Worm (Caenorhabditis elegans) whole organism, L1 larva: ENCODE results near the gene F37A8.2.
A peak's percentile ranks its signal among the peaks of the same experiment; 100 is the strongest.

Experiments used
- C04F5.9 ChIP-seq: sonication (generic microtip); optimal IDR thresholded peaks from 2 replicates; lab custom pipeline; 2016; ENCODE audit warnings: missing genetic modification characterization, missing compliant biosample characterization
- C16A3.4 ChIP-seq: fragments of 150-350 bp; optimal IDR thresholded peaks from 2 replicates; lab custom pipeline; 2014; ENCODE audit warnings: missing biosample characterization, missing genetic modification characterization
- C34B4.2 ChIP-seq: sonication (generic microtip); optimal IDR thresholded peaks from 2 replicates; lab custom pipeline; 2017; ENCODE audit warnings: mild to moderate bottlenecking, missing genetic modification characterization, missing compliant biosample characterization
- F16B12.6 ChIP-seq: fragments of 150-350 bp; optimal IDR thresholded peaks from 2 replicates; lab custom pipeline; 2014; ENCODE audit warnings: missing biosample characterization, missing genetic modification characterization
- Y116A8C.19 ChIP-seq: sonication (generic microtip); optimal IDR thresholded peaks from 2 replicates; lab custom pipeline; 2016; ENCODE audit warnings: missing compliant biosample characterization, missing genetic modification characterization, borderline replicate concordance
- alr-1 ChIP-seq: fragments of 200-800 bp; sonication (Bioruptor generic); optimal IDR thresholded peaks from 2 replicates; lab custom pipeline; 2018; ENCODE audit warnings: borderline replicate concordance, mild to moderate bottlenecking, missing genetic modification characterization, missing compliant biosample characterization
- aly-2 ChIP-seq: fragments of 150-350 bp; optimal IDR thresholded peaks from 2 replicates; lab custom pipeline; 2014; ENCODE audit warnings: missing biosample characterization, missing genetic modification characterization
- ceh-90 ChIP-seq: sonication (generic microtip); optimal IDR thresholded peaks from 2 replicates; lab custom pipeline; 2016; ENCODE audit warnings: missing genetic modification characterization, missing compliant biosample characterization
- ces-1 ChIP-seq: fragments of 150-350 bp; optimal IDR thresholded peaks from 2 replicates; lab custom pipeline; 2014; ENCODE audit warnings: missing biosample characterization, missing genetic modification reagents, missing genetic modification characterization
- dsc-1 ChIP-seq: sonication (generic microtip); optimal IDR thresholded peaks from 2 replicates; lab custom pipeline; 2016; ENCODE audit warnings: mild to moderate bottlenecking, missing genetic modification characterization, missing compliant biosample characterization
- efl-3 ChIP-seq: fragments of 200-800 bp; sonication (Bioruptor generic); optimal IDR thresholded peaks from 2 replicates; lab custom pipeline; 2018; ENCODE audit warnings: mild to moderate bottlenecking, missing genetic modification characterization, missing compliant biosample characterization
- egl-13 ChIP-seq: sonication (generic microtip); optimal IDR thresholded peaks from 2 replicates; lab custom pipeline; 2016; ENCODE audit warnings: missing genotype, missing genetic modification reagents, missing genetic modification characterization, missing compliant biosample characterization
- elt-2 ChIP-seq: sonication (generic microtip); optimal IDR thresholded peaks from 2 replicates; lab custom pipeline; 2016; ENCODE audit warnings: missing genetic modification characterization, mild to moderate bottlenecking, inconsistent platforms, missing compliant biosample characterization, missing genetic modification reagents
- elt-3 ChIP-seq, 6 experiments: fragments of 150-350 bp in 1 of 6; sonication (generic microtip); optimal IDR thresholded peaks; 2 replicates each; lab custom pipeline; 2017 to 2018; ENCODE audit warnings: missing biosample characterization in 6 of 6, missing genetic modification characterization in 6 of 6, inconsistent platforms in 1 of 6
- ets-5 ChIP-seq: fragments of 200-800 bp; sonication (Bioruptor generic); IDR thresholded peaks from 2 replicates; pipeline ENCODE4 v1.3.6; 2022; ENCODE audit warnings: missing genetic modification characterization, missing compliant biosample characterization
- fkh-8 ChIP-seq: sonication (generic microtip); optimal IDR thresholded peaks from 2 replicates; lab custom pipeline; 2016; ENCODE audit warnings: mild to moderate bottlenecking, missing genetic modification characterization, missing compliant biosample characterization
- fos-1 ChIP-seq: fragments of 150-350 bp; optimal IDR thresholded peaks from 2 replicates; lab custom pipeline; 2014; ENCODE audit warnings: missing biosample characterization, missing genetic modification characterization
- hlh-4 ChIP-seq: sonication (generic microtip); optimal IDR thresholded peaks from 2 replicates; lab custom pipeline; 2016; ENCODE audit warnings: mild to moderate bottlenecking, missing genetic modification characterization, missing compliant biosample characterization
- jun-1 ChIP-seq: fragments of 150-350 bp; optimal IDR thresholded peaks from 2 replicates; lab custom pipeline; 2014; ENCODE audit warnings: missing biosample characterization, missing genetic modification reagents, missing genetic modification characterization
- lin-15B ChIP-seq: fragments of 150-350 bp; sonication (generic microtip); optimal IDR thresholded peaks from 3 replicates; lab custom pipeline; 2014; ENCODE audit warnings: missing biosample characterization, missing genetic modification characterization
- lin-35 ChIP-seq, 2 experiments: fragments of 150-350 bp; optimal IDR thresholded peaks; 2 replicates each; lab custom pipeline; 2014; ENCODE audit warnings: missing biosample characterization in 2 of 2, missing genetic modification characterization in 2 of 2, missing genetic modification reagents in 2 of 2
- mdl-1 ChIP-seq, 2 experiments: fragments of 150-350 bp; optimal IDR thresholded peaks; 2 replicates each; lab custom pipeline; 2014 to 2017; ENCODE audit warnings: missing biosample characterization in 2 of 2, missing genetic modification characterization in 2 of 2, inconsistent platforms in 1 of 2
- mep-1 ChIP-seq: fragments of 150-350 bp; optimal IDR thresholded peaks from 2 replicates; lab custom pipeline; 2014; ENCODE audit warnings: missing biosample characterization, missing genetic modification characterization
- nhr-19 ChIP-seq: fragments of 200-800 bp; sonication (Bioruptor generic); conservative IDR thresholded peaks from 2 replicates; pipeline ENCODE4 v1.3.6; 2022; ENCODE audit warnings: missing genetic modification characterization, missing compliant biosample characterization
- nhr-20 ChIP-seq: sonication (generic microtip); optimal IDR thresholded peaks from 2 replicates; lab custom pipeline; 2016; ENCODE audit warnings: mild to moderate bottlenecking, missing genetic modification characterization, missing compliant biosample characterization
- nhr-237 ChIP-seq: fragments of 150-350 bp; optimal IDR thresholded peaks from 2 replicates; lab custom pipeline; 2014; ENCODE audit warnings: missing biosample characterization, missing genetic modification characterization
- nhr-71 ChIP-seq: sonication (generic microtip); optimal IDR thresholded peaks from 2 replicates; lab custom pipeline; 2016; ENCODE audit warnings: mild to moderate bottlenecking, missing genetic modification characterization, moderate library complexity, missing compliant biosample characterization
- nhr-76 ChIP-seq: sonication (generic microtip); optimal IDR thresholded peaks from 2 replicates; lab custom pipeline; 2017; ENCODE audit warnings: missing biosample characterization, missing genetic modification characterization
- pag-3 ChIP-seq: sonication (generic microtip); optimal IDR thresholded peaks from 2 replicates; lab custom pipeline; 2017; ENCODE audit warnings: missing genetic modification characterization, mild to moderate bottlenecking, missing compliant biosample characterization, antibody characterized with exemption, borderline replicate concordance; ENCODE audit not compliant: insufficient read depth
- pax-3 ChIP-seq: fragments of 200-800 bp; sonication (Bioruptor generic); optimal IDR thresholded peaks from 2 replicates; lab custom pipeline; 2018; ENCODE audit warnings: mild to moderate bottlenecking, missing genetic modification characterization, moderate library complexity, missing compliant biosample characterization
- pqm-1 ChIP-seq: sonication (generic microtip); optimal IDR thresholded peaks from 3 replicates; lab custom pipeline; 2017; ENCODE audit warnings: missing biosample characterization, missing genetic modification characterization
- rnt-1 ChIP-seq: sonication (generic microtip); optimal IDR thresholded peaks from 2 replicates; lab custom pipeline; 2016; ENCODE audit warnings: mild to moderate bottlenecking, missing genetic modification characterization, moderate library complexity, missing compliant biosample characterization
- skn-1 ChIP-seq: fragments of 150-350 bp; optimal IDR thresholded peaks from 2 replicates; lab custom pipeline; 2014; ENCODE audit warnings: missing biosample characterization, missing genetic modification characterization
- snu-23 ChIP-seq: sonication (generic microtip); optimal IDR thresholded peaks from 2 replicates; lab custom pipeline; 2016; ENCODE audit warnings: missing genetic modification characterization, missing compliant biosample characterization
- sup-37 ChIP-seq: fragments of 200-800 bp; sonication (Bioruptor generic); optimal IDR thresholded peaks from 2 replicates; lab custom pipeline; 2018; ENCODE audit warnings: mild to moderate bottlenecking, missing genetic modification characterization, missing compliant biosample characterization
- swsn-7 ChIP-seq: sonication (generic microtip); optimal IDR thresholded peaks from 2 replicates; lab custom pipeline; 2016; ENCODE audit warnings: missing genetic modification characterization, missing compliant biosample characterization
- tbx-2 ChIP-seq: sonication (generic microtip); optimal IDR thresholded peaks from 2 replicates; lab custom pipeline; 2016; ENCODE audit warnings: missing genetic modification characterization, missing compliant biosample characterization
- tlp-1 ChIP-seq: fragments of 150-350 bp; optimal IDR thresholded peaks from 2 replicates; lab custom pipeline; 2014; ENCODE audit warnings: missing biosample characterization, missing genetic modification characterization
- unc-130 ChIP-seq: fragments of 150-350 bp; optimal IDR thresholded peaks from 2 replicates; lab custom pipeline; 2017; ENCODE audit warnings: missing biosample characterization, missing genetic modification characterization, inconsistent platforms
- unc-98 ChIP-seq: fragments of 200-800 bp; sonication (Bioruptor generic); IDR thresholded peaks from 2 replicates; pipeline ENCODE4 v1.3.6; 2022; ENCODE audit warnings: missing genetic modification characterization, missing compliant biosample characterization
- vab-15 ChIP-seq: sonication (generic microtip); optimal IDR thresholded peaks from 2 replicates; lab custom pipeline; 2017; ENCODE audit warnings: missing genotype, mild to moderate bottlenecking, missing genetic modification characterization, missing compliant biosample characterization
- zag-1 ChIP-seq: fragments of 150-350 bp; optimal IDR thresholded peaks from 2 replicates; lab custom pipeline; 2014; ENCODE audit warnings: missing biosample characterization, missing genetic modification characterization
- zip-4 ChIP-seq: fragments of 200-800 bp; sonication (Bioruptor generic); optimal IDR thresholded peaks from 2 replicates; lab custom pipeline; 2018; ENCODE audit warnings: mild to moderate bottlenecking, missing genetic modification characterization, moderate library complexity, missing compliant biosample characterization
- ztf-4 ChIP-seq: fragments of 150-350 bp; optimal IDR thresholded peaks from 2 replicates; lab custom pipeline; 2014; ENCODE audit warnings: missing biosample characterization, missing genetic modification characterization

The F37A8.2 gene

DNA sequence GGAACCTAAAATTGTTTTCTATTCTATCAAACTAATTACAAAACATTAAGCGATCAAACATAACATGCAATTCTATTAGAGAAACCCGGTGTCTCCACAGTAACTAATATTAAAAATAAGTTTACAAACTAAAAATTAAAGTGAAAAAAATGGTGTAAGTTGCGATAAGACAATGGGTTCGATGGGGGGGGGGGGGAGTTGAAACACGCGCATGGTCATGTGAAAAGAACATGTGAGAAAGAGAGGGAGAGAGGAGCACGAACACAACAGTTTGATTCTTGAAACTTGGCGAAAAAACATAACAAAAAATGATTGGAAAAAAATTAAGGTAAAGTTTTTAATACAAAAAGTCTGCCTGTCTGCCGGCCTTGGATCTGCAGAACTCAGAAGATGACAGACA lies 45.7 kb upstream of the F37A8.2 start:
- TF ChIP-seq nhr-237 = no peak
- peak in 1 of 2 experiments; percentile 23 for TF ChIP-seq lin-35 (GFP tag; optimal IDR thresholded peaks at IDR 0.05; lab: Kevin White, UChicago)
- no peak for TF ChIP-seq mep-1
- TF ChIP-seq vab-15 (tag; lab: Kevin White, UChicago) = no peak
- no peak for TF ChIP-seq dsc-1 (tag; lab: Kevin White, UChicago)
- TF ChIP-seq C34B4.2 = no peak
- peak in 1 of 2 experiments; percentile 5 for TF ChIP-seq mdl-1 (tag; optimal IDR thresholded peaks at IDR 0.05; lab: Kevin White, UChicago)
- TF ChIP-seq ces-1 (GFP tag; lab: Kevin White, UChicago) = no peak
- no peak for TF ChIP-seq hlh-4 (tag; lab: Kevin White, UChicago)
- no peak for TF ChIP-seq F16B12.6
- no peak for TF ChIP-seq snu-23 (GFP tag; lab: Kevin White, UChicago)
- no peak for TF ChIP-seq unc-98 (GFP tag; lab: Robert Waterston, UW)

DNA sequence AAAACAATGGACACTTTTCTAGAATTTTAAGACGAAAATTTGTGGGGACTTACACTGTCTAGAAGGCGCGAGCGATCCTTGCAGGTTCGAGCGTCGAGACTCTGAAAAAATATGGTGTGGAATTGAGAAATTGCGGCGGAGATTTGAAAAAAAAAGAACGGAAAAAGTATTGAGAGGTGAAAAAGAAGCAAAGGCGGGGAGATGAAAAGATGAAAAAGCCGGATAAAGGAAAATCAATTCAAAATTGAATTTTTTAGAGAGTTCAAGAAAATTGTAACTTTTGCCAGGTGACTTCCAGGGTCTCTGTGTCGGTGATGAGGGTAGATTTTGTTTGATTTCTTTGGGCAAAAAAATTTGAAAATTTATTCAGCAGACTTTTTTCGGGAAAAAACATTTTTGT lies 45.0 kb upstream of the F37A8.2 start, which contains the start of gene msi-1:
msi-1 (minus strand) TSS at position 101 of the 400 bp plus-strand sequence.
- TF ChIP-seq jun-1 (no peak), efl-3 (no peak), pag-3 (no peak), alr-1 (tag; lab: Kevin White, UChicago) (no peak), nhr-71 (tag; lab: Kevin White, UChicago) (no peak), Y116A8C.19 (tag; lab: Kevin White, UChicago) (no peak), ets-5 (GFP tag; lab: Robert Waterston, UW) (no peak), snu-23 (GFP tag; lab: Kevin White, UChicago) (no peak), pax-3 (no peak), vab-15 (tag; lab: Kevin White, UChicago) (no peak), swsn-7 (no peak), aly-2 (tag; lab: Kevin White, UChicago) (no peak), unc-130 (tag; lab: Kevin White, UChicago) (no peak), fos-1 (no peak), tlp-1 (tag; lab: Kevin White, UChicago) (no peak), zag-1 (no peak), mep-1 (no peak), elt-2 (tag; lab: Kevin White, UChicago) (no peak), ztf-4 (no peak), nhr-76 (tag; lab: Kevin White, UChicago) (no peak)

DNA sequence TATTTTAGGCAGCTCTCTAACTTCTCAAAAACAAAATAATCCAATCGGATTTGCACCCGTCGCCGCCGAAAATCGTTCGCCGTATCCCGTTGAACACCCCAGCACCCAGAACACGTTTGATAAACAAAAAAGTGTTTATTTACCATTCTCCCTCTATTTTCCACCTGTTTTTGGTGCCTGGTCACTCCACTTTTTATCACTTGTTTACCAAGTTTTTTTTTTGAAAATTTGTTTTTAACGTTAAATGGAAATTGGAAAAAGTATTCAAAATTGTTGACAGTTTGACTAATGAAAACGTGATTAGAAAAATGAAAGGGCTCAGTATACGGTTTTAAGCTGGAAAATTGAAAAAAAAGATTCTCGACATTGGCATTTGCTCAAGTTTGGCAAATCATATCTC lies 43.7 kb upstream of the F37A8.2 start:
- TF ChIP-seq nhr-237 (no peak), swsn-7 (no peak), aly-2 (tag; lab: Kevin White, UChicago) (no peak), fkh-8 (no peak), C16A3.4 (tag; lab: Kevin White, UChicago) (no peak), efl-3 (no peak), elt-3 (tag; optimal IDR thresholded peaks at IDR 0.05; lab: Kevin White, UChicago) (no peak), egl-13 (tag; lab: Kevin White, UChicago) (no peak), skn-1 (tag; lab: Kevin White, UChicago) (no peak), snu-23 (GFP tag; lab: Kevin White, UChicago) (no peak)

DNA sequence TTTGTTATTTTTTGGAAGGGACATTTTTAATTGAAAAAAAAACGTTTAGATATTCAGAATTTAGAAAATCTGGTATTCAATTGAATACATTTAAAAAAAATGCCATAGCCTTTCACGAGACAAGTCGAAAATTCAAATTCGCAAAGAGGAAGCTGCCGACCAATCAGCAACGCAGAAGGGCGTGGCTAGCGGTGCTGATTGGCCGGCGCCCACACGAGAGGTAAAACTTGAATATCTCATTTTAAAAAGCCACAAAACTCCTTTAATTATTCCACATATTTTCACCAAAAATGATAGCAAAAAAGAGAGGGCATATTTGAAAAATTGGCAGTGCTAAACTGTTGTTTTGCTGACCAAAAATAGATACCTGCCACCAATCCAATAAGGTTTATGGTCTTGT lies 43.2 kb upstream of the F37A8.2 start:
- TF ChIP-seq pqm-1 (tag; lab: Kevin White, UChicago) (no peak), lin-15B (tag; lab: Kevin White, UChicago) (no peak), tbx-2 (tag; lab: Kevin White, UChicago) (no peak), C04F5.9 (no peak), nhr-19 (GFP tag; lab: Robert Waterston, UW) (no peak), sup-37 (GFP tag; lab: Kevin White, UChicago) (no peak), zip-4 (GFP tag; lab: Kevin White, UChicago) (no peak), skn-1 (tag; lab: Kevin White, UChicago) (no peak), nhr-20 (tag; lab: Kevin White, UChicago) (no peak), ztf-4 (no peak), rnt-1 (tag; lab: Kevin White, UChicago) (no peak), Y116A8C.19 (tag; lab: Kevin White, UChicago) (no peak), ceh-90 (tag; lab: Kevin White, UChicago) (no peak)
